Fruit fly (Drosophila melanogaster) whole organism, embryonic: ENCODE measurements around the gene Hph.
A peak's percentile ranks its signal among the peaks of the same experiment; 100 is the strongest.

Experiments
- Aef1 ChIP-seq: fragments of 200-800 bp; sonication (Bioruptor generic); IDR thresholded peaks from 3 replicates; pipeline ENCODE4 v1.3.6; 2022; ENCODE audit warnings: missing biosample characterization, missing genetic modification characterization
- Bteb2 ChIP-seq: fragments of 200-800 bp; sonication (Bioruptor generic); optimal IDR thresholded peaks from 2 replicates; lab custom pipeline; 2016; ENCODE audit warnings: missing biosample characterization, missing genetic modification characterization
- CG12104 ChIP-seq: fragments of 200-800 bp; sonication (Bioruptor generic); optimal IDR thresholded peaks from 3 replicates; lab custom pipeline; 2016; ENCODE audit warnings: missing biosample characterization, missing genetic modification characterization
- CG12155 ChIP-seq: fragments of 200-800 bp; sonication (Bioruptor generic); optimal IDR thresholded peaks from 3 replicates; lab custom pipeline; 2016; ENCODE audit warnings: missing biosample characterization, missing genetic modification characterization
- CG14667 ChIP-seq: fragments of 200-800 bp; sonication (Bioruptor generic); IDR thresholded peaks from 2 replicates; pipeline ENCODE4 v1.3.6; 2022; ENCODE audit warnings: missing biosample characterization, missing genetic modification characterization
- CG15011 ChIP-seq: fragments of 200-800 bp; sonication (Bioruptor generic); optimal IDR thresholded peaks from 3 replicates; lab custom pipeline; 2018; ENCODE audit warnings: missing biosample characterization, mild to moderate bottlenecking, missing genetic modification characterization
- CG18011 ChIP-seq: fragments of 200-800 bp; sonication (Bioruptor generic); optimal IDR thresholded peaks from 2 replicates; lab custom pipeline; 2017; ENCODE audit warnings: missing biosample characterization, missing genetic modification characterization, mild to moderate bottlenecking, moderate library complexity, missing genotype
- CG18764 ChIP-seq: fragments of 200-800 bp; sonication (Bioruptor generic); optimal IDR thresholded peaks from 3 replicates; lab custom pipeline; 2016; ENCODE audit warnings: missing biosample characterization, missing genetic modification characterization
- CG31224 ChIP-seq: fragments of 200-800 bp; sonication (Bioruptor generic); IDR thresholded peaks from 2 replicates; pipeline ENCODE4 v1.3.6; 2022; ENCODE audit warnings: missing biosample characterization, missing genetic modification characterization
- CG31365 ChIP-seq: fragments of 200-800 bp; sonication (Bioruptor generic); optimal IDR thresholded peaks from 2 replicates; lab custom pipeline; 2018; ENCODE audit warnings: missing biosample characterization, mild to moderate bottlenecking, missing genetic modification characterization
- CG32767 ChIP-seq: fragments of 200-800 bp; sonication (Bioruptor generic); IDR thresholded peaks from 2 replicates; pipeline ENCODE4 v1.3.6; 2022; ENCODE audit warnings: missing biosample characterization, missing genetic modification characterization
- CG4404 ChIP-seq: fragments of 200-800 bp; sonication (Bioruptor generic); IDR thresholded peaks from 2 replicates; pipeline ENCODE4 v1.3.6; 2022; ENCODE audit warnings: missing biosample characterization, missing genetic modification characterization
- CG4617 ChIP-seq: fragments of 200-800 bp; sonication (Bioruptor generic); optimal IDR thresholded peaks from 3 replicates; lab custom pipeline; 2016; ENCODE audit warnings: missing biosample characterization, missing genetic modification characterization, borderline replicate concordance
- CG5953 ChIP-seq: fragments of 200-800 bp; sonication (Bioruptor generic); IDR thresholded peaks from 2 replicates; pipeline ENCODE4 v1.3.6; 2022; ENCODE audit warnings: missing biosample characterization, missing genetic modification characterization
- CG6254 ChIP-seq: fragments of 200-800 bp; sonication (Bioruptor generic); optimal IDR thresholded peaks from 3 replicates; lab custom pipeline; 2017; ENCODE audit warnings: mild to moderate bottlenecking, missing biosample characterization, missing genetic modification reagents, missing genetic modification characterization
- CG6654 ChIP-seq: fragments of 200-800 bp; sonication (Bioruptor generic); optimal IDR thresholded peaks from 2 replicates; lab custom pipeline; 2017; ENCODE audit warnings: missing biosample characterization, mild to moderate bottlenecking, missing genetic modification characterization
- CG7987 ChIP-seq: fragments of 200-800 bp; sonication (Bioruptor generic); optimal IDR thresholded peaks from 2 replicates; lab custom pipeline; 2018; ENCODE audit warnings: missing biosample characterization, mild to moderate bottlenecking, missing genetic modification characterization, moderate library complexity
- CG9609 ChIP-seq: fragments of 200-800 bp; sonication (Bioruptor generic); optimal IDR thresholded peaks from 3 replicates; lab custom pipeline; 2016; ENCODE audit warnings: missing biosample characterization, missing genetic modification characterization
- D ChIP-seq, 2 experiments: fragments of 200-800 bp in 1 of 2; fragments of >200 bp in 1 of 2; sonication (Bioruptor generic) in 1 of 2; optimal IDR thresholded peaks; 2 replicates in 1 of 2; 3 replicates in 1 of 2; lab custom pipeline; 2017; ENCODE audit warnings: mild to moderate bottlenecking in 1 of 2, missing biosample characterization in 1 of 2, missing genetic modification characterization in 1 of 2, missing genetic modification reagents in 1 of 2
- D19B ChIP-seq: fragments of 200-800 bp; sonication (Bioruptor generic); optimal IDR thresholded peaks from 2 replicates; lab custom pipeline; 2017; ENCODE audit warnings: missing biosample characterization, mild to moderate bottlenecking, missing genetic modification characterization
- HLH3B ChIP-seq: fragments of 200-800 bp; sonication (Bioruptor generic); IDR thresholded peaks from 2 replicates; pipeline ENCODE4 v1.3.6; 2022; ENCODE audit warnings: missing biosample characterization, missing genetic modification characterization
- Max ChIP-seq: fragments of 200-800 bp; sonication (Bioruptor generic); optimal IDR thresholded peaks from 2 replicates; lab custom pipeline; 2016; ENCODE audit warnings: missing biosample characterization, mild to moderate bottlenecking, missing genetic modification characterization
- NC2α ChIP-seq: fragments of 200-800 bp; sonication (Bioruptor generic); optimal IDR thresholded peaks from 2 replicates; lab custom pipeline; 2016; ENCODE audit warnings: missing biosample characterization, missing genetic modification characterization
- NC2β ChIP-seq: fragments of 200-800 bp; sonication (Bioruptor generic); optimal IDR thresholded peaks from 2 replicates; lab custom pipeline; 2016; ENCODE audit warnings: missing biosample characterization, missing genetic modification characterization
- Optix ChIP-seq: fragments of 200-800 bp; sonication (Bioruptor generic); IDR thresholded peaks from 3 replicates; pipeline ENCODE4 v1.3.6; 2022; ENCODE audit warnings: missing biosample characterization, missing genetic modification characterization
- Poxn ChIP-seq: fragments of 200-800 bp; sonication (Bioruptor generic); IDR thresholded peaks from 2 replicates; pipeline ENCODE4 v1.3.6; 2022; ENCODE audit warnings: missing biosample characterization, missing genetic modification characterization
- Ptx1 ChIP-seq: fragments of 200-800 bp; sonication (Bioruptor generic); IDR thresholded peaks from 2 replicates; pipeline ENCODE4 v1.3.6; 2022; ENCODE audit warnings: missing biosample characterization, missing genetic modification characterization
- Trl ChIP-seq, 3 experiments: fragments of >200 bp in 2 of 3; fragments of 200-800 bp in 1 of 3; sonication (Bioruptor generic) in 1 of 3; optimal IDR thresholded peaks; 2 replicates in 1 of 3; 3 replicates in 2 of 3; lab custom pipeline; 2016 to 2017; ENCODE audit warnings: missing biosample characterization in 1 of 3, missing genetic modification characterization in 1 of 3
- ab ChIP-seq: fragments of 200-800 bp; sonication (Bioruptor generic); optimal IDR thresholded peaks from 2 replicates; lab custom pipeline; 2016; ENCODE audit warnings: missing biosample characterization, missing genetic modification characterization
- ac ChIP-seq: fragments of 200-800 bp; sonication (Bioruptor generic); optimal IDR thresholded peaks from 3 replicates; lab custom pipeline; 2017; ENCODE audit warnings: missing biosample characterization, mild to moderate bottlenecking, missing genetic modification characterization
- cas ChIP-seq: fragments of 200-800 bp; sonication (Bioruptor generic); IDR thresholded peaks from 2 replicates; pipeline ENCODE4 v1.3.6; 2022; ENCODE audit warnings: missing biosample characterization, missing genetic modification characterization
- caup ChIP-seq: fragments of 200-800 bp; sonication (Bioruptor generic); optimal IDR thresholded peaks from 3 replicates; lab custom pipeline; 2017; ENCODE audit warnings: missing biosample characterization, mild to moderate bottlenecking, missing genetic modification characterization, moderate library complexity; ENCODE audit not compliant: severe bottlenecking
- corto ChIP-seq: fragments of 200-800 bp; sonication (Bioruptor generic); optimal IDR thresholded peaks from 2 replicates; lab custom pipeline; 2016; ENCODE audit warnings: missing biosample characterization, mild to moderate bottlenecking, missing genetic modification characterization, moderate library complexity
- croc ChIP-seq: fragments of 200-800 bp; sonication (Bioruptor generic); conservative IDR thresholded peaks from 3 replicates; pipeline ENCODE4 v1.3.6; 2022; ENCODE audit warnings: missing biosample characterization, missing genetic modification characterization
- dysf ChIP-seq: fragments of 200-800 bp; sonication (Bioruptor generic); IDR thresholded peaks from 3 replicates; pipeline ENCODE4 v1.3.6; 2022; ENCODE audit warnings: missing biosample characterization, missing genetic modification characterization
- ems ChIP-seq: fragments of 200-800 bp; sonication (Bioruptor generic); optimal IDR thresholded peaks from 3 replicates; lab custom pipeline; 2016; ENCODE audit warnings: missing biosample characterization, missing genetic modification characterization
- grau ChIP-seq: fragments of 200-800 bp; optimal IDR thresholded peaks from 3 replicates; lab custom pipeline; 2019; ENCODE audit warnings: missing biosample characterization, mild to moderate bottlenecking, missing genetic modification characterization, moderate library complexity
- gt ChIP-seq: fragments of 200-800 bp; sonication (Bioruptor generic); IDR thresholded peaks from 2 replicates; pipeline ENCODE4 v1.3.6; 2022; ENCODE audit warnings: missing biosample characterization, missing genetic modification characterization
- hth ChIP-seq: fragments of >200 bp; optimal IDR thresholded peaks from 2 replicates; lab custom pipeline; 2017; ENCODE audit warnings: inconsistent platforms
- lab ChIP-seq: fragments of 200-800 bp; sonication (Bioruptor generic); optimal IDR thresholded peaks from 3 replicates; lab custom pipeline; 2017; ENCODE audit warnings: missing biosample characterization, missing genetic modification characterization, mild to moderate bottlenecking, moderate library complexity, missing genetic modification reagents
- mirr ChIP-seq: fragments of 200-800 bp; sonication (Bioruptor generic); optimal IDR thresholded peaks from 3 replicates; lab custom pipeline; 2018; ENCODE audit warnings: missing biosample characterization, mild to moderate bottlenecking, missing genetic modification characterization
- nerfin-1 ChIP-seq: fragments of 200-800 bp; sonication (Bioruptor generic); optimal IDR thresholded peaks from 3 replicates; lab custom pipeline; 2019; ENCODE audit warnings: missing biosample characterization, mild to moderate bottlenecking, missing genetic modification characterization, moderate library complexity
- p53 ChIP-seq: fragments of 200-800 bp; sonication (Bioruptor generic); optimal IDR thresholded peaks from 2 replicates; lab custom pipeline; 2016; ENCODE audit warnings: missing biosample characterization, missing genetic modification characterization
- psq ChIP-seq: fragments of 200-800 bp; sonication (Bioruptor generic); optimal IDR thresholded peaks from 2 replicates; lab custom pipeline; 2017; ENCODE audit warnings: missing biosample characterization, missing genetic modification characterization
- shn ChIP-seq: fragments of 200-800 bp; sonication (Bioruptor generic); optimal IDR thresholded peaks from 3 replicates; lab custom pipeline; 2016; ENCODE audit warnings: missing biosample characterization, missing genetic modification characterization
- sug ChIP-seq: fragments of 200-800 bp; optimal IDR thresholded peaks from 2 replicates; lab custom pipeline; 2019; ENCODE audit warnings: missing biosample characterization, mild to moderate bottlenecking, missing genetic modification characterization, moderate library complexity
- twi ChIP-seq: fragments of 200-800 bp; optimal IDR thresholded peaks from 2 replicates; lab custom pipeline; 2019; ENCODE audit warnings: missing biosample characterization, mild to moderate bottlenecking, missing genetic modification characterization, moderate library complexity
- wor ChIP-seq: fragments of 200-800 bp; sonication (Bioruptor generic); IDR thresholded peaks from 2 replicates; pipeline ENCODE4 v1.3.6; 2022; ENCODE audit warnings: missing biosample characterization, missing genetic modification characterization
- zf30C ChIP-seq: fragments of 200-800 bp; sonication (Bioruptor generic); optimal IDR thresholded peaks from 3 replicates; lab custom pipeline; 2018; ENCODE audit warnings: missing biosample characterization, mild to moderate bottlenecking, missing genetic modification characterization

The Hph gene

dm6 chr3R:5264251-5265098 is 7.6 kb downstream of the Hph start (continued):
- TF ChIP-seq NC2β = peak; percentile 31
- TF ChIP-seq psq = no peak
- TF ChIP-seq wor (GFP tag; lab: Robert Waterston, UW) = no peak
- no peak for TF ChIP-seq nerfin-1
- TF ChIP-seq ems = no peak
- no peak for TF ChIP-seq Bteb2 (GFP tag; lab: Kevin White, UChicago)
- TF ChIP-seq twi (tag; lab: Kevin White, UChicago) = peak; percentile 50
- no peak for TF ChIP-seq ac
- TF ChIP-seq NC2α (GFP tag; lab: Kevin White, UChicago) = peak; percentile 49
- TF ChIP-seq HLH3B (GFP tag; lab: Robert Waterston, UW) = no peak
- TF ChIP-seq CG5953 = no peak
- no peak for TF ChIP-seq ab
- TF ChIP-seq CG14667 (GFP tag; lab: Robert Waterston, UW) = no peak
- TF ChIP-seq Max (GFP tag; lab: Kevin White, UChicago) = no peak
- peak; percentile 79 for TF ChIP-seq sug (tag; lab: Kevin White, UChicago)
- no peak for TF ChIP-seq CG15011 (GFP tag; lab: Kevin White, UChicago)
- TF ChIP-seq Aef1 (GFP tag; lab: Robert Waterston, UW) = no peak
- no peak for TF ChIP-seq CG4404 (GFP tag; lab: Robert Waterston, UW)
- no peak for TF ChIP-seq p53 (GFP tag; lab: Kevin White, UChicago)
- peak; percentile 49 for TF ChIP-seq CG12155
- no peak for TF ChIP-seq CG31365 (tag; lab: Kevin White, UChicago)
- peak; percentile 0 for TF ChIP-seq CG7987 (GFP tag; lab: Kevin White, UChicago)
- TF ChIP-seq hth (lab: Kevin White, UChicago) = no peak
- TF ChIP-seq CG18011 (GFP tag; lab: Kevin White, UChicago) = no peak
- TF ChIP-seq zf30C (GFP tag; lab: Kevin White, UChicago) = no peak
- peak; percentile 71 for TF ChIP-seq shn (GFP tag; lab: Kevin White, UChicago)
- TF ChIP-seq dysf (GFP tag; lab: Robert Waterston, UW) = no peak
- peak; percentile 67 for TF ChIP-seq grau (tag; lab: Kevin White, UChicago)
- no peak for TF ChIP-seq caup
- peak; percentile 33 for TF ChIP-seq mirr
- TF ChIP-seq CG12104 (GFP tag; lab: Kevin White, UChicago) = peak; percentile 32
- no peak for TF ChIP-seq CG6254
- TF ChIP-seq cas (GFP tag; lab: Robert Waterston, UW) = no peak
- no peak for TF ChIP-seq CG6654
- no peak for TF ChIP-seq CG32767 (GFP tag; lab: Robert Waterston, UW)
- TF ChIP-seq CG31224 (GFP tag; lab: Robert Waterston, UW) = no peak
- no peak for TF ChIP-seq Poxn (GFP tag; lab: Robert Waterston, UW)
- TF ChIP-seq lab (GFP tag; lab: Kevin White, UChicago) = peak; percentile 60
- peak; percentile 14 for TF ChIP-seq CG9609 (GFP tag; lab: Kevin White, UChicago)
- peak; percentile 39 for TF ChIP-seq D19B (GFP tag; lab: Kevin White, UChicago)
- TF ChIP-seq croc (GFP tag; lab: Robert Waterston, UW) = no peak
- TF ChIP-seq Ptx1 = no peak
- no peak for TF ChIP-seq Optix (GFP tag; lab: Robert Waterston, UW)
- TF ChIP-seq D (optimal IDR thresholded peaks at IDR 0.05; lab: Kevin White, UChicago) = peak; percentile 48
- TF ChIP-seq D (GFP tag; optimal IDR thresholded peaks at IDR 0.05; lab: Kevin White, UChicago) = no peak
- TF ChIP-seq Trl (optimal IDR thresholded peaks at IDR 0.05; lab: Kevin White, UChicago) = peak; percentile 84 to 87
- TF ChIP-seq Trl (GFP tag; optimal IDR thresholded peaks at IDR 0.05; lab: Kevin White, UChicago) = peak; percentile 16
- TF ChIP-seq gt (GFP tag; lab: Robert Waterston, UW) = no peak
- no peak for TF ChIP-seq corto (GFP tag; lab: Kevin White, UChicago)
- no peak for TF ChIP-seq CG4617 (GFP tag; lab: Kevin White, UChicago)
- peak; percentile 37 for TF ChIP-seq CG18764 (GFP tag; lab: Kevin White, UChicago)
